Worm (Caenorhabditis elegans) whole organism, L4 larva: ENCODE data around the gene erp-44.2.

ENCODE experiments used
- D1046.2 ChIP-seq: fragments of 200-800 bp; sonication (Bioruptor generic); IDR thresholded peaks from 2 replicates; pipeline ENCODE4 v1.3.6; 2022; ENCODE audit warnings: missing genetic modification characterization, missing compliant biosample characterization
- F10B5.3 ChIP-seq: sonication (generic microtip); optimal IDR thresholded peaks from 2 replicates; lab custom pipeline; 2016; ENCODE audit warnings: mild to moderate bottlenecking, missing genetic modification characterization, missing compliant biosample characterization
- F26F4.8 ChIP-seq: fragments of 200-800 bp; sonication (Bioruptor generic); conservative IDR thresholded peaks from 2 replicates; pipeline ENCODE4 v1.3.6; 2022; ENCODE audit warnings: missing genetic modification characterization, missing compliant biosample characterization
- F44E2.7 ChIP-seq: fragments of 200-800 bp; sonication (Bioruptor generic); IDR thresholded peaks from 2 replicates; pipeline ENCODE4 v2.1.2; 2022; ENCODE audit warnings: missing genetic modification characterization, missing compliant biosample characterization
- R02D3.7 ChIP-seq: fragments of 150-350 bp; sonication (generic microtip); optimal IDR thresholded peaks from 3 replicates; lab custom pipeline; 2014; ENCODE audit warnings: missing biosample characterization, missing genetic modification characterization
- ZK546.5 ChIP-seq, 2 experiments: sonication (generic microtip); optimal IDR thresholded peaks; 2 replicates each; lab custom pipeline; 2017; ENCODE audit warnings: missing biosample characterization in 2 of 2, missing genetic modification characterization in 2 of 2
- aha-1 ChIP-seq: fragments of 150-350 bp; peaks from one replicate; lab custom pipeline; 2014; ENCODE audit warnings: missing biosample characterization, missing genetic modification characterization
- ama-1 ChIP-seq: fragments of 150-350 bp; optimal IDR thresholded peaks from 2 replicates; lab custom pipeline; 2014; ENCODE audit warnings: inconsistent platforms, mixed read lengths
- attf-4 ChIP-seq: sonication (generic microtip); optimal IDR thresholded peaks from 3 replicates; lab custom pipeline; 2017; ENCODE audit warnings: missing biosample characterization, missing genetic modification characterization
- ceh-28 ChIP-seq: fragments of 150-350 bp; optimal IDR thresholded peaks from 2 replicates; lab custom pipeline; 2014; ENCODE audit warnings: missing biosample characterization, missing genetic modification reagents, missing genetic modification characterization
- ceh-32 ChIP-seq: sonication (generic microtip); optimal IDR thresholded peaks from 2 replicates; lab custom pipeline; 2016; ENCODE audit warnings: mild to moderate bottlenecking, missing genetic modification characterization, missing compliant biosample characterization; ENCODE audit not compliant: poor library complexity
- ceh-82 ChIP-seq: sonication (generic microtip); optimal IDR thresholded peaks from 2 replicates; lab custom pipeline; 2017; ENCODE audit warnings: missing biosample characterization, missing genetic modification characterization
- ctbp-1 ChIP-seq: fragments of 200-800 bp; sonication (Bioruptor generic); IDR thresholded peaks from 2 replicates; pipeline ENCODE4 v1.3.6; 2022; ENCODE audit warnings: missing genetic modification reagents, missing genetic modification characterization, missing compliant biosample characterization
- daf-12 ChIP-seq: fragments of 150-350 bp; optimal IDR thresholded peaks from 2 replicates; lab custom pipeline; 2014; ENCODE audit warnings: missing biosample characterization, missing genetic modification reagents, missing genetic modification characterization
- daf-16 ChIP-seq, 3 experiments: sonication (generic microtip); optimal IDR thresholded peaks; 2 replicates each; lab custom pipeline; 2016 to 2017; ENCODE audit warnings: missing genetic modification characterization in 3 of 3, missing genetic modification reagents in 3 of 3, mild to moderate bottlenecking in 2 of 3, missing compliant biosample characterization in 2 of 3, missing biosample characterization in 1 of 3, moderate library complexity in 1 of 3
- daf-19 ChIP-seq: fragments of 200-800 bp; sonication (Bioruptor generic); conservative IDR thresholded peaks from 2 replicates; pipeline ENCODE4 v1.3.6; 2022; ENCODE audit warnings: missing genetic modification characterization, missing compliant biosample characterization
- dmd-6 ChIP-seq: fragments of 200-800 bp; sonication (Bioruptor generic); IDR thresholded peaks from 2 replicates; pipeline ENCODE4 v1.3.6; 2022; ENCODE audit warnings: missing genetic modification reagents, missing genetic modification characterization, missing compliant biosample characterization
- dpl-1 ChIP-seq: fragments of 150-350 bp; optimal IDR thresholded peaks from 2 replicates; lab custom pipeline; 2014; ENCODE audit warnings: missing biosample characterization, missing genetic modification reagents, missing genetic modification characterization
- dve-1 ChIP-seq: sonication (generic microtip); optimal IDR thresholded peaks from 2 replicates; lab custom pipeline; 2017; ENCODE audit warnings: antibody characterized with exemption, mild to moderate bottlenecking, missing genetic modification characterization, missing compliant biosample characterization; ENCODE audit not compliant: insufficient read depth
- egl-27 ChIP-seq: sonication (generic microtip); optimal IDR thresholded peaks from 3 replicates; lab custom pipeline; 2017; ENCODE audit warnings: missing biosample characterization, missing genetic modification reagents, missing genetic modification characterization
- egl-43 ChIP-seq: fragments of 200-800 bp; sonication (Bioruptor generic); IDR thresholded peaks from 2 replicates; pipeline ENCODE4 v1.3.6; 2022; ENCODE audit warnings: missing genetic modification reagents, missing genetic modification characterization, missing compliant biosample characterization
- hif-1 ChIP-seq, 2 experiments: sonication (generic microtip); optimal IDR thresholded peaks; 2 replicates each; lab custom pipeline; 2016 to 2017; ENCODE audit warnings: missing compliant biosample characterization in 2 of 2, missing genetic modification characterization in 2 of 2, missing genetic modification reagents in 2 of 2, missing genotype in 2 of 2, mild to moderate bottlenecking in 1 of 2
- hlh-11 ChIP-seq: fragments of 200-800 bp; sonication (Bioruptor generic); optimal IDR thresholded peaks from 2 replicates; lab custom pipeline; 2018; ENCODE audit warnings: mild to moderate bottlenecking, missing genetic modification characterization, missing compliant biosample characterization
- hlh-30 ChIP-seq: sonication (generic microtip); optimal IDR thresholded peaks from 2 replicates; lab custom pipeline; 2017; ENCODE audit warnings: antibody characterized with exemption, mild to moderate bottlenecking, missing genetic modification characterization, missing compliant biosample characterization; ENCODE audit not compliant: insufficient read depth
- hmg-1.1 ChIP-seq: fragments of 200-800 bp; sonication (Bioruptor generic); IDR thresholded peaks from 2 replicates; pipeline ENCODE4 v1.3.6; 2022; ENCODE audit warnings: missing genetic modification reagents, missing genetic modification characterization, missing compliant biosample characterization
- lim-7 ChIP-seq: fragments of 200-800 bp; sonication (Bioruptor generic); IDR thresholded peaks from 2 replicates; pipeline ENCODE4 v1.3.6; 2022; ENCODE audit warnings: missing genetic modification characterization, missing compliant biosample characterization
- lin-1 ChIP-seq: fragments of 200-800 bp; sonication (Bioruptor generic); IDR thresholded peaks from 2 replicates; pipeline ENCODE4 v1.3.6; 2022; ENCODE audit warnings: missing genetic modification reagents, missing genetic modification characterization, missing compliant biosample characterization
- lin-13 ChIP-seq: fragments of 150-350 bp; optimal IDR thresholded peaks from 2 replicates; lab custom pipeline; 2014; ENCODE audit warnings: missing biosample characterization, missing genetic modification reagents, missing genetic modification characterization
- lin-38 ChIP-seq: fragments of 200-800 bp; sonication (Bioruptor generic); IDR thresholded peaks from 2 replicates; pipeline ENCODE4 v1.3.6; 2022; ENCODE audit warnings: missing genetic modification reagents, missing genetic modification characterization, missing compliant biosample characterization
- lir-3 ChIP-seq: sonication (generic microtip); optimal IDR thresholded peaks from 2 replicates; lab custom pipeline; 2016; ENCODE audit warnings: mild to moderate bottlenecking, missing genetic modification characterization, missing compliant biosample characterization
- madf-5 ChIP-seq, 2 experiments: fragments of 200-800 bp; sonication (Bioruptor generic); IDR thresholded peaks; 2 replicates each; pipeline ENCODE4 v1.3.6; 2022; ENCODE audit warnings: missing compliant biosample characterization in 2 of 2, missing genetic modification characterization in 2 of 2
- madf-9 ChIP-seq: fragments of 200-800 bp; sonication (Bioruptor generic); conservative IDR thresholded peaks from 2 replicates; pipeline ENCODE4 v1.3.6; 2022; ENCODE audit warnings: missing genetic modification reagents, missing genetic modification characterization, missing compliant biosample characterization
- mdl-1 ChIP-seq, 2 experiments: fragments of 150-350 bp in 1 of 2; sonication (generic microtip) in 1 of 2; optimal IDR thresholded peaks; 2 replicates each; lab custom pipeline; 2014 to 2017; ENCODE audit warnings: missing biosample characterization in 2 of 2, missing genetic modification characterization in 2 of 2
- mdt-29 ChIP-seq: fragments of 200-800 bp; sonication (Bioruptor generic); IDR thresholded peaks from 2 replicates; pipeline ENCODE4 v1.3.6; 2022; ENCODE audit warnings: missing genetic modification reagents, missing genetic modification characterization, missing compliant biosample characterization
- mes-2 ChIP-seq: sonication (generic microtip); optimal IDR thresholded peaks from 2 replicates; lab custom pipeline; 2016; ENCODE audit warnings: missing genotype, mild to moderate bottlenecking, missing genetic modification characterization, missing compliant biosample characterization; ENCODE audit not compliant: poor library complexity, severe bottlenecking
- nhr-11 ChIP-seq: fragments of 150-350 bp; optimal IDR thresholded peaks from 2 replicates; lab custom pipeline; 2014; ENCODE audit warnings: missing biosample characterization, missing genetic modification characterization
- nhr-28 ChIP-seq: fragments of 150-350 bp; optimal IDR thresholded peaks from 2 replicates; lab custom pipeline; 2014; ENCODE audit warnings: missing biosample characterization, missing genetic modification characterization
- nhr-42 ChIP-seq: fragments of 200-800 bp; sonication (Bioruptor generic); IDR thresholded peaks from 2 replicates; pipeline ENCODE4 v1.3.6; 2022; ENCODE audit warnings: missing genetic modification characterization, missing compliant biosample characterization
- nhr-6 ChIP-seq: fragments of 150-350 bp; optimal IDR thresholded peaks from 2 replicates; lab custom pipeline; 2014; ENCODE audit warnings: missing biosample characterization, missing genetic modification characterization
- nhr-76 ChIP-seq: fragments of 150-350 bp; optimal IDR thresholded peaks from 2 replicates; lab custom pipeline; 2014; ENCODE audit warnings: missing biosample characterization, missing genetic modification characterization
- pha-4 ChIP-seq, 2 experiments: fragments of 150-350 bp in 1 of 2; fragments of 200-800 bp in 1 of 2; sonication (Bioruptor generic) in 1 of 2; IDR thresholded peaks in 1 of 2; optimal IDR thresholded peaks in 1 of 2; 2 replicates each; pipeline versions ENCODE4 v1.3.6 to Lab custom; 2014 to 2022; ENCODE audit warnings: missing genetic modification characterization in 2 of 2, missing genetic modification reagents in 2 of 2, missing biosample characterization in 1 of 2, missing compliant biosample characterization in 1 of 2
- pqm-1 ChIP-seq: sonication (generic microtip); optimal IDR thresholded peaks from 2 replicates; lab custom pipeline; 2017; ENCODE audit warnings: missing biosample characterization, missing genetic modification characterization
- rbr-2 ChIP-seq: sonication (generic microtip); optimal IDR thresholded peaks from 2 replicates; lab custom pipeline; 2016; ENCODE audit warnings: missing genotype, missing genetic modification characterization, missing compliant biosample characterization
- sdz-12 ChIP-seq: fragments of 200-800 bp; sonication (Bioruptor generic); optimal IDR thresholded peaks from 2 replicates; lab custom pipeline; 2018; ENCODE audit warnings: mild to moderate bottlenecking, missing genetic modification characterization, missing compliant biosample characterization
- skn-1 ChIP-seq: fragments of 150-350 bp; optimal IDR thresholded peaks from 2 replicates; lab custom pipeline; 2014; ENCODE audit warnings: missing biosample characterization, missing genetic modification characterization
- snpc-1.2 ChIP-seq: fragments of 200-800 bp; sonication (Bioruptor generic); IDR thresholded peaks from 2 replicates; pipeline ENCODE4 v1.3.6; 2022; ENCODE audit warnings: missing genetic modification reagents, missing genetic modification characterization, missing compliant biosample characterization
- unc-39 ChIP-seq: sonication (generic microtip); optimal IDR thresholded peaks from 2 replicates; lab custom pipeline; 2017; ENCODE audit warnings: missing biosample characterization, missing genetic modification characterization
- unc-62 ChIP-seq, 3 experiments: fragments of 150-350 bp in 1 of 3; sonication (generic microtip); optimal IDR thresholded peaks in 2 of 3; peaks in 1 of 3; 1 replicate in 1 of 3; 2 replicates in 2 of 3; lab custom pipeline; 2014 to 2017; ENCODE audit warnings: missing biosample characterization in 3 of 3, missing genetic modification characterization in 3 of 3, missing genetic modification reagents in 3 of 3, missing genotype in 1 of 3
- vab-7 ChIP-seq: fragments of 200-800 bp; sonication (Bioruptor generic); IDR thresholded peaks from 2 replicates; pipeline ENCODE4 v1.3.6; 2022; ENCODE audit warnings: missing genetic modification reagents, missing genetic modification characterization, missing compliant biosample characterization
- zag-1 ChIP-seq: fragments of 150-350 bp; optimal IDR thresholded peaks from 2 replicates; lab custom pipeline; 2014; ENCODE audit warnings: missing biosample characterization, missing genetic modification characterization
- zfp-2 ChIP-seq: sonication (generic microtip); optimal IDR thresholded peaks from 2 replicates; lab custom pipeline; 2016; ENCODE audit warnings: mild to moderate bottlenecking, missing genetic modification characterization, missing compliant biosample characterization

erp-44.2 gene

ce11 chrIV:7830151-7830550 is 4.3 kb downstream of the erp-44.2 start, which contains the start of gene mvb-12:
Gene mvb-12, plus strand, starts transcription at chrIV:7830525.
- TF ChIP-seq ceh-28 (tag; lab: Kevin White, UChicago): no peak
- TF ChIP-seq dve-1 (tag; lab: Kevin White, UChicago): peak; percentile 65
- no peak for TF ChIP-seq lir-3 (tag; lab: Kevin White, UChicago)
- peak; percentile 4 for TF ChIP-seq dpl-1 (GFP tag; lab: Kevin White, UChicago)
- TF ChIP-seq madf-9: no peak
- TF ChIP-seq F26F4.8 (GFP tag; lab: Robert Waterston, UW): no peak
- TF ChIP-seq vab-7 (GFP tag; lab: Robert Waterston, UW): no peak
- no peak for TF ChIP-seq zfp-2 (tag; lab: Kevin White, UChicago)
- no peak for TF ChIP-seq hmg-1.1 (GFP tag; lab: Robert Waterston, UW)
- peak; percentile 4 for TF ChIP-seq pqm-1 (tag; lab: Kevin White, UChicago)
- TF ChIP-seq ceh-82 (tag; lab: Kevin White, UChicago): no peak
- no peak for TF ChIP-seq nhr-6 (tag; lab: Kevin White, UChicago)
- TF ChIP-seq pha-4 (GFP tag; IDR thresholded peaks at IDR 0.05; lab: Robert Waterston, UW): no peak
- TF ChIP-seq pha-4 (tag; optimal IDR thresholded peaks at IDR 0.05; lab: Kevin White, UChicago): no peak
- TF ChIP-seq nhr-28 (tag; lab: Kevin White, UChicago): peak; percentile 7
- TF ChIP-seq egl-27 (tag; lab: Kevin White, UChicago): no peak
- no peak for TF ChIP-seq egl-43
- no peak for TF ChIP-seq F10B5.3
- TF ChIP-seq hlh-30 (tag; lab: Kevin White, UChicago): peak; percentile 68
- TF ChIP-seq madf-5 (GFP tag; IDR thresholded peaks at IDR 0.05; lab: Robert Waterston, UW): no peak
- TF ChIP-seq lin-13 (GFP tag; lab: Kevin White, UChicago): no peak
- TF ChIP-seq skn-1 (tag; lab: Kevin White, UChicago): no peak
- no peak for TF ChIP-seq lim-7
- peak; percentile 39 for TF ChIP-seq lin-38
- TF ChIP-seq nhr-11 (tag; lab: Kevin White, UChicago): no peak
- no peak for TF ChIP-seq hif-1 (tag; optimal IDR thresholded peaks at IDR 0.05; lab: Kevin White, UChicago)
- TF ChIP-seq unc-62 (GFP tag; optimal IDR thresholded peaks at IDR 0.05 in 1 of 2; lab: Kevin White, UChicago): no peak
- no peak for TF ChIP-seq unc-62 (tag; optimal IDR thresholded peaks at IDR 0.05; lab: Kevin White, UChicago)
- TF ChIP-seq snpc-1.2 (GFP tag; lab: Robert Waterston, UW): no peak
- no peak for TF ChIP-seq rbr-2 (tag; lab: Kevin White, UChicago)
- TF ChIP-seq mes-2: peak; percentile 30
- TF ChIP-seq daf-12 (tag; lab: Kevin White, UChicago): no peak
- TF ChIP-seq ctbp-1 (GFP tag; lab: Robert Waterston, UW): no peak
- TF ChIP-seq sdz-12 (GFP tag; lab: Kevin White, UChicago): no peak
- no peak for TF ChIP-seq R02D3.7 (tag; lab: Kevin White, UChicago)
- no peak for TF ChIP-seq daf-16 (GFP tag; optimal IDR thresholded peaks at IDR 0.05; lab: Kevin White, UChicago)
- peak; percentile 84 for TF ChIP-seq daf-16 (tag; optimal IDR thresholded peaks at IDR 0.05; lab: Kevin White, UChicago)
- TF ChIP-seq nhr-42: no peak
- TF ChIP-seq dmd-6 (GFP tag; lab: Robert Waterston, UW): 0 out of 2 replicates have a peak, but pooled peaks have one; percentile 10
- TF ChIP-seq unc-39: no peak
- TF ChIP-seq F44E2.7 (GFP tag; lab: Robert Waterston, UW): no peak
- TF ChIP-seq zag-1 (tag; lab: Kevin White, UChicago): no peak
- TF ChIP-seq attf-4: no peak
- no peak for TF ChIP-seq D1046.2 (GFP tag; lab: Robert Waterston, UW)
- TF ChIP-seq mdl-1 (tag; optimal IDR thresholded peaks at IDR 0.05; lab: Kevin White, UChicago): peak in 1 of 2 experiments; percentile 30
- peak; percentile 61 for TF ChIP-seq aha-1 (tag; lab: Kevin White, UChicago)
- no peak for TF ChIP-seq daf-19 (GFP tag; lab: Robert Waterston, UW)
- no peak for TF ChIP-seq mdt-29 (GFP tag; lab: Robert Waterston, UW)
- TF ChIP-seq ceh-32 (tag; lab: Kevin White, UChicago): no peak
- no peak for TF ChIP-seq ama-1 (lab: Kevin White, UChicago)
- TF ChIP-seq ZK546.5 (tag; optimal IDR thresholded peaks at IDR 0.05; lab: Kevin White, UChicago): no peak
- no peak for TF ChIP-seq nhr-76 (tag; lab: Kevin White, UChicago)
- TF ChIP-seq hlh-11 (tag; lab: Kevin White, UChicago): peak; percentile 27
- no peak for TF ChIP-seq lin-1 (GFP tag; lab: Robert Waterston, UW)
